Fruit fly (Drosophila melanogaster): ENCODE results near the gene CG12560.
"Not testable (repeated sequence)": the region's sequence is repeated elsewhere in the genome, so short reads cannot be mapped to it uniquely, and the experiment has no call there.

Gene CG12560

dm6 chr2L:7989868-7990267, 19.4 kb downstream of the CG12560 start:
- TF ChIP-seq noc (tag; optimal IDR thresholded peaks at IDR 0.05), result peak; percentile 22

- TF ChIP-seq noc (tag; optimal IDR thresholded peaks at IDR 0.05), result no peak
These were observed 23.1 kb downstream of the CG12560 start for dm6 chr2L:7986210-7986609.

- no peak for TF ChIP-seq noc (tag; optimal IDR thresholded peaks at IDR 0.05)
These were observed 24.3 kb downstream of the CG12560 start for dm6 chr2L:7984889-7985514.

- TF ChIP-seq noc (tag; optimal IDR thresholded peaks at IDR 0.05), result no peak
These were observed 25.0 kb downstream of the CG12560 start, which contains the start of gene Snoo for dm6 chr2L:7984059-7984800. Snoo (minus strand) TSS chr2L:7984196.

dm6 chr2L:7983646-7984045, 25.6 kb downstream of the CG12560 start, which contains the start of gene CG7231:
CG7231 (plus strand) TSS chr2L:7983946.
- TF ChIP-seq noc (tag; optimal IDR thresholded peaks at IDR 0.05), result not testable (repeated sequence)

- TF ChIP-seq noc (tag; optimal IDR thresholded peaks at IDR 0.05), result no peak
These were observed 32.5 kb downstream of the CG12560 start for dm6 chr2L:7976738-7977137.

- no peak for TF ChIP-seq noc (tag; optimal IDR thresholded peaks at IDR 0.05)
These were observed 35.6 kb downstream of the CG12560 start for dm6 chr2L:7973470-7974207.

dm6 chr2L:7971423-7971822, 37.9 kb downstream of the CG12560 start:
- TF ChIP-seq noc (tag; optimal IDR thresholded peaks at IDR 0.05), result no peak

dm6 chr2L:7970001-7970400, 39.3 kb downstream of the CG12560 start:
- peak; percentile 5 for TF ChIP-seq noc (tag; optimal IDR thresholded peaks at IDR 0.05)

- TF ChIP-seq noc (tag; optimal IDR thresholded peaks at IDR 0.05), result no peak
These were observed 39.9 kb downstream of the CG12560 start for dm6 chr2L:7969329-7969728.

dm6 chr2L:7968054-7968453, 41.2 kb downstream of the CG12560 start:
- TF ChIP-seq noc (tag; optimal IDR thresholded peaks at IDR 0.05), result no peak

- TF ChIP-seq noc (tag; optimal IDR thresholded peaks at IDR 0.05), result no peak
These were observed 41.6 kb downstream of the CG12560 start for dm6 chr2L:7967645-7968044.

dm6 chr2L:7966866-7967549, 42.3 kb downstream of the CG12560 start:
- no peak for TF ChIP-seq noc (tag; optimal IDR thresholded peaks at IDR 0.05)

- no peak for TF ChIP-seq noc (tag; optimal IDR thresholded peaks at IDR 0.05)
These were observed 42.8 kb downstream of the CG12560 start for dm6 chr2L:7966461-7966846.

- no peak for TF ChIP-seq noc (tag; optimal IDR thresholded peaks at IDR 0.05)
These were observed 43.3 kb downstream of the CG12560 start for dm6 chr2L:7965808-7966460.

- peak; percentile 45 for TF ChIP-seq noc (tag; optimal IDR thresholded peaks at IDR 0.05)
These were observed 44.7 kb downstream of the CG12560 start for dm6 chr2L:7964611-7965010.

Data from whole organism, larva.